Fruit fly (Drosophila melanogaster): Measurements from ENCODE around the gene Muc30E.

dm6 chr2L:9933063-9933462 is 30.1 kb upstream of the Muc30E start, which contains the start of gene Cpr30F:
- TF ChIP-seq CG6808 (GFP tag; optimal IDR thresholded peaks at IDR 0.05) (no peak), ss (GFP tag; optimal IDR thresholded peaks at IDR 0.05) (no peak), CG3919 (GFP tag; optimal IDR thresholded peaks at IDR 0.05) (no peak), dsx (GFP tag; optimal IDR thresholded peaks at IDR 0.05; ENCODE audit: poor library complexity, severe bottlenecking) (no peak), Blimp-1 (GFP tag; optimal IDR thresholded peaks at IDR 0.05) (no peak), CG10631 (GFP tag; optimal IDR thresholded peaks at IDR 0.05) (no peak), Lpt (GFP tag; optimal IDR thresholded peaks at IDR 0.05) (no peak), Hr39 (GFP tag; optimal IDR thresholded peaks at IDR 0.05) (no peak), Eip75B (GFP tag; optimal IDR thresholded peaks at IDR 0.05) (no peak), CG4318 (GFP tag; optimal IDR thresholded peaks at IDR 0.05) (no peak), Sox14 (GFP tag; optimal IDR thresholded peaks at IDR 0.05) (no peak), CG11762 (GFP tag; optimal IDR thresholded peaks at IDR 0.05; ENCODE audit: insufficient read depth) (no peak), CG6276 (GFP tag; optimal IDR thresholded peaks at IDR 0.05) (no peak), salr (GFP tag; optimal IDR thresholded peaks at IDR 0.05) (no peak)
